Worm (Caenorhabditis elegans): ENCODE measurements around the gene gad-3.

The gad-3 gene

DNA sequence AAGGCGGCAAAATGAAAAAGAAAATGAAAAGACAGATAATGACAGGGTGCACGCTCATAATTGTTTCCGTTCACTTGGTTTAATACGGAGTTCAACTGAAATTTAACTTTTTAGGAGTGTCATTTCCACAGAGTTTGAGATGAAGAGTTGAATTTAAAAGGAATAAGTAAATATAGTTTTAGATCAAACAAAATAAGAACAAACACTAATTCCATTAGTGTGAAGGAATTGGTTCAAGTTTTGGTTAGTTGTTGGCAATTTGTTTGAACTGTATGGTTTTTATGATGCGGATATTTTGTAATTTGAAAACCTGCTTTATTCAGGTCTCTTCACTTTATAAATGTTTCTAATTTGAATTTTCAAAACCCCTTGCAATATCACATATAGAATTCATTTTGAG, 16.1 kb downstream of the gad-3 start, which contains the start of gene B0222.15:
B0222.15 (minus strand) TSS at position 101 of the 400 bp plus-strand sequence.
- TF ChIP-seq scrt-1 (GFP tag; IDR thresholded peaks at IDR 0.05) (no peak), pes-1 (GFP tag; IDR thresholded peaks at IDR 0.05) (no peak), ama-1 (optimal IDR thresholded peaks at IDR 0.05) (no peak), flt-1 (GFP tag; IDR thresholded peaks at IDR 0.05) (no peak), ceh-13 (GFP tag; optimal IDR thresholded peaks at IDR 0.05) (no peak), hmg-4 (GFP tag; optimal IDR thresholded peaks at IDR 0.05) (no peak)

DNA sequence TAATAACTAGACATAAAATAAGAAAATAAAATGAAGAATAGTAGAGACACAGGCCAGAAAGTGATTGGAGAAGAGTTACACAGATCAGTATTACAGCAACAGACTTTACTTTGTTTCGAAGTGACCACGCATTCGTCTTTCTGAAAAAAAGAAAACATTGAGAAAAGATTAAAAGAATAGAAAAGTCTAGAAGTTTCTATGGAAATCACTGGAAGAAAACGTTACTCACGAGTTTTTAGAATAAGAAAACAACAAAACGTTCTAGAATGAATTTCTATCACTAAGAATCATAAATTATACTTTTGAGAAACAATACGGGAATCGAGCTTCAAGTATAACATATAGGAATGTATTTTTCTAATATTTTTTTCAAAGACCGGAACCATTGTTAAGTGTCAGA, 17.2 kb downstream of the gad-3 start:
- TF ChIP-seq hnd-1 (tag; optimal IDR thresholded peaks at IDR 0.05) (no peak), hmbx-1 (tag; optimal IDR thresholded peaks at IDR 0.05) (no peak), aly-1 (tag; optimal IDR thresholded peaks at IDR 0.05) (no peak), tbx-37 (GFP tag; conservative IDR thresholded peaks at IDR 0.05) (no peak), F13C5.2 (tag; optimal IDR thresholded peaks at IDR 0.05) (no peak), ceh-13 (GFP tag; optimal IDR thresholded peaks at IDR 0.05) (no peak), ama-1 (optimal IDR thresholded peaks at IDR 0.05) (no peak), ceh-36 (tag; optimal IDR thresholded peaks at IDR 0.05) (no peak), sea-1 (GFP tag; conservative IDR thresholded peaks at IDR 0.05) (no peak), tra-4 (tag; optimal IDR thresholded peaks at IDR 0.05) (no peak), hmg-4 (GFP tag; optimal IDR thresholded peaks at IDR 0.05) (no peak), pes-1 (GFP tag; IDR thresholded peaks at IDR 0.05) (no peak)

DNA sequence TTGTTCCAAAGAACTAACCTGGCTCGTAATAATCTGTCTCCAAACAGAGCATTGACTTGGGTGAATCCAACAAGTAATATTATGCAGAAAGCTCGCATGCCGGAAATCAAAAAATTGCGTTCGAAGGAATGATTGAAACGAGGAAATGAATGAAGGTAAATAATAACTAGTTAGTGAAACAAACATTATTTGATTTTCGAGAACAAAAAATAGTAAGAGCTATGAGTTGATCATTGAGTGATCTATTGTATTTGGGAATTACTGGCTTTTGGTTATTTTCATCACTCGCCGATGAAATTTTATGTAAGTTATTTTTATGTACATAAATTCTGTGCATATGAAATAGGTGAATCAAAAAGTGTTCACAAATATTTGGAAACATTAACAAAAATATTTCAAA, 18.0 kb downstream of the gad-3 start, which contains the start of gene B0222.5:
B0222.5 (minus strand) TSS at position 101 of the 400 bp plus-strand sequence.
- no peak for TF ChIP-seq tbx-11 (GFP tag; IDR thresholded peaks at IDR 0.05)
- TF ChIP-seq hmg-4 (GFP tag; optimal IDR thresholded peaks at IDR 0.05) = no peak
- TF ChIP-seq hmbx-1 (tag; optimal IDR thresholded peaks at IDR 0.05) = no peak
- TF ChIP-seq pes-1 (GFP tag; IDR thresholded peaks at IDR 0.05) = no peak
- no peak for TF ChIP-seq ama-1 (optimal IDR thresholded peaks at IDR 0.05)
- TF ChIP-seq ceh-13 (GFP tag; optimal IDR thresholded peaks at IDR 0.05) = no peak
- TF ChIP-seq ets-7 (tag; optimal IDR thresholded peaks at IDR 0.05) = no peak
- TF ChIP-seq B0310.2 (tag; optimal IDR thresholded peaks at IDR 0.05) = no peak
- TF ChIP-seq hnd-1 (tag; optimal IDR thresholded peaks at IDR 0.05) = no peak
- no peak for TF ChIP-seq tra-4 (tag; optimal IDR thresholded peaks at IDR 0.05)
- TF ChIP-seq scrt-1 (GFP tag; IDR thresholded peaks at IDR 0.05) = no peak
- no peak for TF ChIP-seq tbx-37 (GFP tag; conservative IDR thresholded peaks at IDR 0.05)

DNA sequence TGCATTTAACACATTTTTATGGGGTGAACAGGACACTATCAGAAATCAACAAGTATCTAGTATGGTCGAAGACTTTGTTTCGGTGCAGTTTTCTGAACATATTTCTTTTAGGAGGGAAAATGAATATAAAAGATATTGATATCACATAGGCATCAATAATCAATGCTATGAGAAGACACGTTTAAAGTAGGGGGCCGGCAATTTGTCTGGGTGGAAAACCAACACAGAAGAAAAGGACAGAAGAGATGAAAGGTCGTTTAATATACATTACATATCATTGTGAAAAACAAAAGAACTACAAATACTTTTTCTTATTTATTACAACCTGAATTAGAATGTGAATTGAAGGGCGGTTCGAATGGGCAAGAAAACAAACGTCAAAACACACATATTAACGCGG, 20.5 kb downstream of the gad-3 start:
- TF ChIP-seq hmbx-1 (tag; optimal IDR thresholded peaks at IDR 0.05) (no peak), sea-1 (GFP tag; conservative IDR thresholded peaks at IDR 0.05) (no peak), tbx-11 (GFP tag; IDR thresholded peaks at IDR 0.05) (no peak), tra-4 (tag; optimal IDR thresholded peaks at IDR 0.05) (no peak), B0310.2 (tag; optimal IDR thresholded peaks at IDR 0.05) (no peak), pes-1 (GFP tag; IDR thresholded peaks at IDR 0.05) (no peak), tbx-37 (GFP tag; conservative IDR thresholded peaks at IDR 0.05) (no peak), ets-7 (tag; optimal IDR thresholded peaks at IDR 0.05) (no peak), aly-1 (tag; optimal IDR thresholded peaks at IDR 0.05) (no peak), hnd-1 (tag; optimal IDR thresholded peaks at IDR 0.05) (no peak), ama-1 (optimal IDR thresholded peaks at IDR 0.05) (no peak), hmg-4 (GFP tag; optimal IDR thresholded peaks at IDR 0.05) (no peak), flt-1 (GFP tag; IDR thresholded peaks at IDR 0.05) (no peak), F13C5.2 (tag; optimal IDR thresholded peaks at IDR 0.05) (no peak), scrt-1 (GFP tag; IDR thresholded peaks at IDR 0.05) (no peak)

ce11 chrV:9148151-9148550, 24.7 kb downstream of the gad-3 start:
- TF ChIP-seq sea-1 (GFP tag; conservative IDR thresholded peaks at IDR 0.05) = no peak
- TF ChIP-seq aly-1 (tag; optimal IDR thresholded peaks at IDR 0.05) = no peak
- TF ChIP-seq ets-7 (tag; optimal IDR thresholded peaks at IDR 0.05) = no peak
- no peak for TF ChIP-seq hnd-1 (tag; optimal IDR thresholded peaks at IDR 0.05)
- no peak for TF ChIP-seq hmbx-1 (tag; optimal IDR thresholded peaks at IDR 0.05)
- TF ChIP-seq ceh-36 (tag; optimal IDR thresholded peaks at IDR 0.05) = no peak
- no peak for TF ChIP-seq flt-1 (GFP tag; IDR thresholded peaks at IDR 0.05)
- TF ChIP-seq ama-1 (optimal IDR thresholded peaks at IDR 0.05) = no peak
- TF ChIP-seq tbx-37 (GFP tag; conservative IDR thresholded peaks at IDR 0.05) = no peak
- no peak for TF ChIP-seq pes-1 (GFP tag; IDR thresholded peaks at IDR 0.05)
- no peak for TF ChIP-seq hmg-4 (GFP tag; optimal IDR thresholded peaks at IDR 0.05)
- no peak for TF ChIP-seq tbx-11 (GFP tag; IDR thresholded peaks at IDR 0.05)
- no peak for TF ChIP-seq scrt-1 (GFP tag; IDR thresholded peaks at IDR 0.05)
- TF ChIP-seq ceh-13 (GFP tag; optimal IDR thresholded peaks at IDR 0.05) = no peak

ce11 chrV:9146849-9147557, 25.8 kb downstream of the gad-3 start, which contains the start of gene spl-2:
Gene spl-2 (minus strand): TSS chrV:9146899.
- no peak for TF ChIP-seq ets-7 (tag; optimal IDR thresholded peaks at IDR 0.05)
- no peak for TF ChIP-seq tbx-37 (GFP tag; conservative IDR thresholded peaks at IDR 0.05)
- TF ChIP-seq pes-1 (GFP tag; IDR thresholded peaks at IDR 0.05) = no peak
- TF ChIP-seq hmbx-1 (tag; optimal IDR thresholded peaks at IDR 0.05) = no peak
- TF ChIP-seq aly-1 (tag; optimal IDR thresholded peaks at IDR 0.05) = no peak
- no peak for TF ChIP-seq tra-4 (tag; optimal IDR thresholded peaks at IDR 0.05)
- TF ChIP-seq sea-1 (GFP tag; conservative IDR thresholded peaks at IDR 0.05) = no peak
- TF ChIP-seq tbx-11 (GFP tag; IDR thresholded peaks at IDR 0.05) = no peak
- TF ChIP-seq hnd-1 (tag; optimal IDR thresholded peaks at IDR 0.05) = no peak
- TF ChIP-seq F13C5.2 (tag; optimal IDR thresholded peaks at IDR 0.05) = no peak
- TF ChIP-seq ceh-13 (GFP tag; optimal IDR thresholded peaks at IDR 0.05) = no peak
- TF ChIP-seq scrt-1 (GFP tag; IDR thresholded peaks at IDR 0.05) = no peak
- no peak for TF ChIP-seq ama-1 (optimal IDR thresholded peaks at IDR 0.05)
- no peak for TF ChIP-seq hmg-4 (GFP tag; optimal IDR thresholded peaks at IDR 0.05)
- TF ChIP-seq ceh-36 (tag; optimal IDR thresholded peaks at IDR 0.05) = no peak
- no peak for TF ChIP-seq B0310.2 (tag; optimal IDR thresholded peaks at IDR 0.05)

ce11 chrV:9146196-9146595, 26.6 kb downstream of the gad-3 start:
- no peak for TF ChIP-seq F13C5.2 (tag; optimal IDR thresholded peaks at IDR 0.05)
- TF ChIP-seq scrt-1 (GFP tag; IDR thresholded peaks at IDR 0.05) = no peak
- no peak for TF ChIP-seq hmg-4 (GFP tag; optimal IDR thresholded peaks at IDR 0.05)
- no peak for TF ChIP-seq tra-4 (tag; optimal IDR thresholded peaks at IDR 0.05)
